Worm (Caenorhabditis elegans) whole organism, L4/young adult: ENCODE measurements around the gene suox-1.

Source experiments
- W03F9.2 ChIP-seq: fragments of 150-350 bp; optimal IDR thresholded peaks from 2 replicates; lab custom pipeline; 2014; ENCODE audit warnings: missing biosample characterization, missing genetic modification characterization
- him-1 ChIP-seq: sonication (generic microtip); optimal IDR thresholded peaks from 2 replicates; lab custom pipeline; 2016; ENCODE audit warnings: missing genotype, missing genetic modification reagents, missing genetic modification characterization, missing compliant biosample characterization

ce11 chrX:15466032-15466431 is 31.3 kb upstream of the suox-1 start, which contains the start of gene sprr-1:
- TF ChIP-seq W03F9.2 (no peak), him-1 (no peak)
